Worm (Caenorhabditis elegans) whole organism, L2 larva: ENCODE data around the gene C14A4.6.

Source experiments
- elt-1 ChIP-seq: fragments of 150-350 bp; optimal IDR thresholded peaks from 2 replicates; lab custom pipeline; 2014; ENCODE audit warnings: missing biosample characterization, missing genetic modification characterization
- lin-39 ChIP-seq: fragments of 150-350 bp; optimal IDR thresholded peaks from 2 replicates; lab custom pipeline; 2014; ENCODE audit warnings: missing biosample characterization, missing genetic modification reagents, missing genetic modification characterization
- mbf-1 ChIP-seq: sonication (generic microtip); optimal IDR thresholded peaks from 2 replicates; lab custom pipeline; 2017; ENCODE audit warnings: missing biosample characterization, missing genetic modification characterization
- mdl-1 ChIP-seq, 2 experiments: fragments of 150-350 bp in 1 of 2; sonication (generic microtip) in 1 of 2; optimal IDR thresholded peaks; 2 replicates each; lab custom pipeline; 2017; ENCODE audit warnings: missing biosample characterization in 2 of 2, missing genetic modification characterization in 2 of 2
- nhr-10 ChIP-seq: sonication (generic microtip); optimal IDR thresholded peaks from 2 replicates; lab custom pipeline; 2017; ENCODE audit warnings: missing biosample characterization, missing genetic modification characterization
- nhr-11 ChIP-seq: fragments of 150-350 bp; optimal IDR thresholded peaks from 2 replicates; lab custom pipeline; 2014; ENCODE audit warnings: missing biosample characterization, missing genetic modification characterization
- nhr-23 ChIP-seq: fragments of 150-350 bp; optimal IDR thresholded peaks from 2 replicates; lab custom pipeline; 2014; ENCODE audit warnings: missing biosample characterization, missing genetic modification reagents, missing genetic modification characterization
- nhr-237 ChIP-seq: fragments of 150-350 bp; optimal IDR thresholded peaks from 2 replicates; lab custom pipeline; 2014; ENCODE audit warnings: missing biosample characterization, missing genetic modification characterization
- nhr-25 ChIP-seq: fragments of 150-350 bp; sonication (generic microtip); optimal IDR thresholded peaks from 3 replicates; lab custom pipeline; 2014; ENCODE audit warnings: missing biosample characterization, missing genetic modification characterization
- nhr-6 ChIP-seq: fragments of 150-350 bp; optimal IDR thresholded peaks from 2 replicates; lab custom pipeline; 2014; ENCODE audit warnings: missing biosample characterization, missing genetic modification characterization
- skn-1 ChIP-seq: sonication (generic microtip); optimal IDR thresholded peaks from 2 replicates; lab custom pipeline; 2017; ENCODE audit warnings: missing biosample characterization, missing genetic modification characterization
- snpc-4 ChIP-seq: fragments of 150-350 bp; optimal IDR thresholded peaks from 2 replicates; lab custom pipeline; 2014; ENCODE audit warnings: missing biosample characterization, missing genetic modification characterization
- unc-39 ChIP-seq: fragments of 150-350 bp; optimal IDR thresholded peaks from 2 replicates; lab custom pipeline; 2014; ENCODE audit warnings: missing biosample characterization, missing genetic modification characterization
- unc-62 ChIP-seq: fragments of 150-350 bp; optimal IDR thresholded peaks from 2 replicates; lab custom pipeline; 2014; ENCODE audit warnings: missing biosample characterization, missing genetic modification reagents, missing genetic modification characterization

ce11 chrII:10605512-10605911 lies 10.9 kb upstream of the C14A4.6 start, which contains the start of gene taf-13:
- TF ChIP-seq nhr-237 (no peak), nhr-25 (tag; lab: Kevin White, UChicago) (no peak), unc-62 (no peak), mbf-1 (tag; lab: Kevin White, UChicago) (no peak), skn-1 (tag; lab: Kevin White, UChicago) (no peak), mdl-1 (tag; optimal IDR thresholded peaks at IDR 0.05; lab: Kevin White, UChicago) (no peak), elt-1 (tag; lab: Kevin White, UChicago) (no peak), unc-39 (tag; lab: Kevin White, UChicago) (no peak), nhr-23 (no peak), nhr-6 (no peak), nhr-11 (no peak), nhr-10 (no peak), snpc-4 (tag; lab: Kevin White, UChicago) (no peak), lin-39 (tag; lab: Kevin White, UChicago) (no peak)
